Worm (Caenorhabditis elegans) whole organism, L1 larva: ENCODE measurements around the gene Y32G9A.2.

Experiments
- C04F5.9 ChIP-seq: sonication (generic microtip); optimal IDR thresholded peaks from 2 replicates; lab custom pipeline; 2016; ENCODE audit warnings: missing genetic modification characterization, missing compliant biosample characterization
- C16A3.4 ChIP-seq: fragments of 150-350 bp; optimal IDR thresholded peaks from 2 replicates; lab custom pipeline; 2014; ENCODE audit warnings: missing biosample characterization, missing genetic modification characterization
- ama-1 ChIP-seq: fragments of 150-350 bp; optimal IDR thresholded peaks from 2 replicates; lab custom pipeline; 2014
- egl-27 ChIP-seq, 2 experiments: fragments of 150-350 bp in 1 of 2; sonication (generic microtip); optimal IDR thresholded peaks; 3 replicates each; lab custom pipeline; 2017 to 2018; ENCODE audit warnings: missing biosample characterization in 2 of 2, missing genetic modification characterization in 2 of 2, missing genetic modification reagents in 2 of 2
- elt-3 ChIP-seq, 6 experiments: fragments of 150-350 bp in 1 of 6; sonication (generic microtip); optimal IDR thresholded peaks; 2 replicates each; lab custom pipeline; 2017 to 2018; ENCODE audit warnings: missing biosample characterization in 6 of 6, missing genetic modification characterization in 6 of 6, inconsistent platforms in 1 of 6
- fos-1 ChIP-seq: fragments of 150-350 bp; optimal IDR thresholded peaks from 2 replicates; lab custom pipeline; 2014; ENCODE audit warnings: missing biosample characterization, missing genetic modification characterization
- irx-1 ChIP-seq: sonication (generic microtip); optimal IDR thresholded peaks from 2 replicates; lab custom pipeline; 2016; ENCODE audit warnings: missing genetic modification characterization, missing compliant biosample characterization
- lin-15B ChIP-seq: fragments of 150-350 bp; sonication (generic microtip); optimal IDR thresholded peaks from 3 replicates; lab custom pipeline; 2014; ENCODE audit warnings: missing biosample characterization, missing genetic modification characterization
- nhr-76 ChIP-seq: sonication (generic microtip); optimal IDR thresholded peaks from 2 replicates; lab custom pipeline; 2017; ENCODE audit warnings: missing biosample characterization, missing genetic modification characterization
- nhr-77 ChIP-seq: fragments of 150-350 bp; optimal IDR thresholded peaks from 2 replicates; lab custom pipeline; 2014; ENCODE audit warnings: missing biosample characterization, missing genetic modification characterization
- rnt-1 ChIP-seq: sonication (generic microtip); optimal IDR thresholded peaks from 2 replicates; lab custom pipeline; 2016; ENCODE audit warnings: mild to moderate bottlenecking, missing genetic modification characterization, moderate library complexity, missing compliant biosample characterization
- skn-1 ChIP-seq: fragments of 150-350 bp; optimal IDR thresholded peaks from 2 replicates; lab custom pipeline; 2014; ENCODE audit warnings: missing biosample characterization, missing genetic modification characterization
- unc-62 ChIP-seq: fragments of 150-350 bp; optimal IDR thresholded peaks from 2 replicates; lab custom pipeline; 2014; ENCODE audit warnings: missing biosample characterization, missing genetic modification reagents, missing genetic modification characterization

DNA sequence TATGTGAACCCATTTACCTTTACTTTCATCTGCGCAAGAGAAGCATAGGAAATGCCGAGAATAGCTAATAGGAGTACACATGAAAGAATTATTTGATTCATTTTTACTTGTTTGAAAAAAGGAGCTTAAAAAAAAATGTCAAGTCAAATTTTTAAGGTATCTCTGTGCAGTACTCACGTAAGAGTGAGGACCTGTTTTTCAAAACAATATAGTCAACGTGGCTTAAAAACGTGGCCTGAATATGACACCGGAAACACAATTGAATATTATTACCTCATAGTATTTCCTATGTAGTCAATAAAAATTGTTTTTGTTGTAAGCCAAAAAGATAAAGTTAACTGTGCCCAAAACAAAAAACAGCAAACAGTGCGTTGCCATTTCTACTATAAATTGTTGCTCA, 1.8 kb downstream of the Y32G9A.2 start, which contains the start of gene Y32G9A.12:
- TF ChIP-seq lin-15B (tag; lab: Kevin White, UChicago): no peak
- TF ChIP-seq nhr-77 (tag; lab: Kevin White, UChicago): no peak
- TF ChIP-seq skn-1 (tag; lab: Kevin White, UChicago): no peak
- no peak for TF ChIP-seq rnt-1
- TF ChIP-seq ama-1: no peak
- no peak for TF ChIP-seq C16A3.4 (tag; lab: Kevin White, UChicago)
- TF ChIP-seq unc-62 (GFP tag; lab: Kevin White, UChicago): no peak
- no peak for TF ChIP-seq fos-1 (tag; lab: Kevin White, UChicago)
- TF ChIP-seq C04F5.9: no peak
- no peak for TF ChIP-seq egl-27 (tag; optimal IDR thresholded peaks at IDR 0.05; lab: Kevin White, UChicago)
- no peak for TF ChIP-seq irx-1 (tag; lab: Kevin White, UChicago)
- TF ChIP-seq nhr-76 (tag; lab: Kevin White, UChicago): no peak
- TF ChIP-seq elt-3 (tag; optimal IDR thresholded peaks at IDR 0.05; lab: Kevin White, UChicago): no peak
